Worm (Caenorhabditis elegans) whole organism, midembryonic: ENCODE measurements around the gene dhs-23.

Experiments used
- T22C8.4 ChIP-seq: fragments of 200-800 bp; sonication (Bioruptor generic); IDR thresholded peaks from 2 replicates; pipeline ENCODE4 v1.3.6; 2022; ENCODE audit warnings: missing genetic modification characterization, missing compliant biosample characterization
- cog-1 ChIP-seq: sonication (generic microtip); optimal IDR thresholded peaks from 2 replicates; lab custom pipeline; 2016; ENCODE audit warnings: missing genetic modification characterization, missing compliant biosample characterization
- flt-1 ChIP-seq: fragments of 200-800 bp; sonication (Bioruptor generic); IDR thresholded peaks from 2 replicates; pipeline ENCODE4 v1.3.6; 2022; ENCODE audit warnings: missing genetic modification characterization, missing compliant biosample characterization
- klf-2 ChIP-seq: fragments of 200-800 bp; sonication (Bioruptor generic); conservative IDR thresholded peaks from 2 replicates; pipeline ENCODE4 v1.3.6; 2022; ENCODE audit warnings: missing genetic modification reagents, missing genetic modification characterization, missing compliant biosample characterization
- med-1 ChIP-seq: sonication (generic microtip); optimal IDR thresholded peaks from 2 replicates; lab custom pipeline; 2017; ENCODE audit warnings: missing genetic modification characterization, mild to moderate bottlenecking, missing compliant biosample characterization, antibody characterized with exemption, missing genetic modification reagents; ENCODE audit not compliant: insufficient read depth
- ref-1 ChIP-seq: fragments of 200-800 bp; sonication (Bioruptor generic); conservative IDR thresholded peaks from 2 replicates; pipeline ENCODE4 v1.3.6; 2022; ENCODE audit warnings: missing genetic modification reagents, missing genetic modification characterization, missing compliant biosample characterization
- tab-1 ChIP-seq: fragments of 200-800 bp; sonication (Bioruptor generic); IDR thresholded peaks from 2 replicates; pipeline ENCODE4 v1.3.6; 2022; ENCODE audit warnings: missing genetic modification characterization, missing compliant biosample characterization
- ztf-23 ChIP-seq: fragments of 200-800 bp; sonication (Bioruptor generic); IDR thresholded peaks from 2 replicates; pipeline ENCODE4 v1.3.6; 2022; ENCODE audit warnings: missing genetic modification reagents, missing genetic modification characterization, missing compliant biosample characterization
- ztf-29 ChIP-seq: fragments of 200-800 bp; sonication (Bioruptor generic); IDR thresholded peaks from 2 replicates; pipeline ENCODE4 v1.3.6; 2022; ENCODE audit warnings: missing genetic modification reagents, missing genetic modification characterization, missing compliant biosample characterization

dhs-23 gene

ce11 chrV:15388820-15389384 lies 7.9 kb downstream of the dhs-23 start, which contains the start of gene srh-170:
Gene srh-170 (minus strand): TSS chrV:15388870.
- TF ChIP-seq med-1 (GFP tag; lab: Kevin White, UChicago) (no peak), ztf-29 (no peak), T22C8.4 (GFP tag; lab: Robert Waterston, UW) (no peak), flt-1 (no peak), ref-1 (GFP tag; lab: Robert Waterston, UW) (no peak), cog-1 (tag; lab: Kevin White, UChicago) (no peak), ztf-23 (no peak), klf-2 (GFP tag; lab: Robert Waterston, UW) (no peak), tab-1 (no peak)

- TF ChIP-seq tab-1 (no peak), klf-2 (GFP tag; lab: Robert Waterston, UW) (no peak), ref-1 (GFP tag; lab: Robert Waterston, UW) (no peak), ztf-29 (no peak), cog-1 (tag; lab: Kevin White, UChicago) (no peak), med-1 (GFP tag; lab: Kevin White, UChicago) (no peak), ztf-23 (no peak), flt-1 (no peak), T22C8.4 (GFP tag; lab: Robert Waterston, UW) (no peak)
Observed at ce11 chrV:15392064-15392463, 11.0 kb downstream of the dhs-23 start.

- TF ChIP-seq cog-1 (tag; lab: Kevin White, UChicago) (no peak), klf-2 (GFP tag; lab: Robert Waterston, UW) (no peak), ztf-29 (no peak), ztf-23 (no peak), med-1 (GFP tag; lab: Kevin White, UChicago) (no peak), flt-1 (no peak), T22C8.4 (GFP tag; lab: Robert Waterston, UW) (no peak), ref-1 (GFP tag; lab: Robert Waterston, UW) (no peak), tab-1 (no peak)
Observed at ce11 chrV:15394906-15395305, 13.9 kb downstream of the dhs-23 start, which contains the start of gene T06E6.1. Gene T06E6.1 (minus strand): TSS chrV:15394961.

ce11 chrV:15395347-15395746 lies 14.3 kb downstream of the dhs-23 start, which contains the start of gene cyb-3:
Gene cyb-3 (plus strand): TSS chrV:15395696.
- no peak for TF ChIP-seq ztf-23
- no peak for TF ChIP-seq klf-2 (GFP tag; lab: Robert Waterston, UW)
- no peak for TF ChIP-seq flt-1
- TF ChIP-seq T22C8.4 (GFP tag; lab: Robert Waterston, UW): no peak
- TF ChIP-seq cog-1 (tag; lab: Kevin White, UChicago): no peak
- TF ChIP-seq tab-1: no peak

ce11 chrV:15397139-15397538 lies 16.1 kb downstream of the dhs-23 start:
- no peak for TF ChIP-seq tab-1
- TF ChIP-seq ref-1 (GFP tag; lab: Robert Waterston, UW): no peak
- TF ChIP-seq cog-1 (tag; lab: Kevin White, UChicago): no peak
- TF ChIP-seq flt-1: no peak
- no peak for TF ChIP-seq T22C8.4 (GFP tag; lab: Robert Waterston, UW)
- TF ChIP-seq med-1 (GFP tag; lab: Kevin White, UChicago): no peak

- TF ChIP-seq klf-2 (GFP tag; lab: Robert Waterston, UW) (no peak), tab-1 (no peak), T22C8.4 (GFP tag; lab: Robert Waterston, UW) (no peak), med-1 (GFP tag; lab: Kevin White, UChicago) (no peak), ztf-23 (no peak), ztf-29 (no peak), ref-1 (GFP tag; lab: Robert Waterston, UW) (no peak), flt-1 (no peak), cog-1 (tag; lab: Kevin White, UChicago) (no peak)
Observed at ce11 chrV:15398728-15399127, 17.7 kb downstream of the dhs-23 start, which contains the start of gene fbxa-199. Gene fbxa-199 (minus strand): TSS chrV:15398828.

- no peak for TF ChIP-seq ztf-23
- TF ChIP-seq ref-1 (GFP tag; lab: Robert Waterston, UW): no peak
- no peak for TF ChIP-seq cog-1 (tag; lab: Kevin White, UChicago)
- TF ChIP-seq flt-1: no peak
- no peak for TF ChIP-seq klf-2 (GFP tag; lab: Robert Waterston, UW)
- no peak for TF ChIP-seq med-1 (GFP tag; lab: Kevin White, UChicago)
- no peak for TF ChIP-seq T22C8.4 (GFP tag; lab: Robert Waterston, UW)
- TF ChIP-seq ztf-29: no peak
Observed at ce11 chrV:15399691-15400377, 18.8 kb downstream of the dhs-23 start, which contains the start of the genes T06E6.15 and sri-7. Gene T06E6.15 (minus strand): TSS chrV:15399791. Gene sri-7 (plus strand): TSS chrV:15400327.

ce11 chrV:15401856-15402314 lies 20.9 kb downstream of the dhs-23 start, which contains the start of gene fbxa-135:
Gene fbxa-135 (plus strand): TSS chrV:15402264.
- TF ChIP-seq ref-1 (GFP tag; lab: Robert Waterston, UW) (no peak), ztf-23 (no peak), cog-1 (tag; lab: Kevin White, UChicago) (no peak), klf-2 (GFP tag; lab: Robert Waterston, UW) (no peak), tab-1 (no peak), flt-1 (no peak), T22C8.4 (GFP tag; lab: Robert Waterston, UW) (no peak), ztf-29 (no peak), med-1 (GFP tag; lab: Kevin White, UChicago) (no peak)

ce11 chrV:15404859-15405258 lies 23.8 kb downstream of the dhs-23 start, which contains the start of gene srh-258:
Gene srh-258 (plus strand): TSS chrV:15405159.
- TF ChIP-seq ztf-29: no peak
- no peak for TF ChIP-seq cog-1 (tag; lab: Kevin White, UChicago)
- TF ChIP-seq klf-2 (GFP tag; lab: Robert Waterston, UW): no peak
- TF ChIP-seq T22C8.4 (GFP tag; lab: Robert Waterston, UW): no peak
- no peak for TF ChIP-seq tab-1
- TF ChIP-seq flt-1: no peak
